Worm (Caenorhabditis elegans) whole organism, L3 larva: Measurements from ENCODE around the gene Y11D7A.8.
"Not testable (repeated sequence)": the region's sequence is repeated elsewhere in the genome, so short reads cannot be mapped to it uniquely, and the experiment has no call there.

ENCODE experiments used
- R02D3.7 ChIP-seq: fragments of 150-350 bp; optimal IDR thresholded peaks from 2 replicates; lab custom pipeline; 2014; ENCODE audit warnings: missing biosample characterization, missing genetic modification characterization
- ZK546.5 ChIP-seq: sonication (generic microtip); optimal IDR thresholded peaks from 2 replicates; lab custom pipeline; 2017; ENCODE audit warnings: missing biosample characterization, missing genetic modification characterization
- aly-2 ChIP-seq: fragments of 150-350 bp; optimal IDR thresholded peaks from 2 replicates; lab custom pipeline; 2014; ENCODE audit warnings: missing biosample characterization, missing genetic modification characterization
- ceh-16 ChIP-seq: sonication (generic microtip); optimal IDR thresholded peaks from 2 replicates; lab custom pipeline; 2017; ENCODE audit warnings: missing biosample characterization, missing genetic modification characterization
- ceh-28 ChIP-seq: fragments of 150-350 bp; optimal IDR thresholded peaks from 2 replicates; lab custom pipeline; 2014; ENCODE audit warnings: missing biosample characterization, missing genetic modification reagents, missing genetic modification characterization
- ceh-9 ChIP-seq: sonication (generic microtip); optimal IDR thresholded peaks from 2 replicates; lab custom pipeline; 2018; ENCODE audit warnings: missing biosample characterization, missing genetic modification characterization
- daf-12 ChIP-seq: fragments of 150-350 bp; optimal IDR thresholded peaks from 2 replicates; lab custom pipeline; 2014; ENCODE audit warnings: missing biosample characterization, missing genetic modification reagents, missing genetic modification characterization
- egl-27 ChIP-seq: sonication (generic microtip); optimal IDR thresholded peaks from 4 replicates; lab custom pipeline; 2017; ENCODE audit warnings: missing biosample characterization, missing genetic modification reagents, missing genetic modification characterization
- egl-5 ChIP-seq: fragments of 150-350 bp; optimal IDR thresholded peaks from 2 replicates; lab custom pipeline; 2017; ENCODE audit warnings: missing biosample characterization, missing genetic modification reagents, missing genetic modification characterization, inconsistent platforms
- elt-1 ChIP-seq: fragments of 150-350 bp; optimal IDR thresholded peaks from 2 replicates; lab custom pipeline; 2014; ENCODE audit warnings: missing biosample characterization, missing genetic modification characterization
- elt-3 ChIP-seq, 3 experiments: fragments of 150-350 bp in 1 of 3; sonication (generic microtip) in 2 of 3; optimal IDR thresholded peaks; 2 replicates in 2 of 3; 4 replicates in 1 of 3; lab custom pipeline; 2014 to 2017; ENCODE audit warnings: missing biosample characterization in 3 of 3, missing genetic modification characterization in 3 of 3
- eor-1 ChIP-seq, 2 experiments: fragments of 150-350 bp; optimal IDR thresholded peaks; 2 replicates each; lab custom pipeline; 2014 to 2018; ENCODE audit warnings: missing biosample characterization in 2 of 2, missing genetic modification characterization in 2 of 2
- fkh-10 ChIP-seq: sonication (generic microtip); optimal IDR thresholded peaks from 2 replicates; lab custom pipeline; 2017; ENCODE audit warnings: missing biosample characterization, missing genetic modification reagents, missing genetic modification characterization
- hmg-11 ChIP-seq: sonication (generic microtip); optimal IDR thresholded peaks from 2 replicates; lab custom pipeline; 2016; ENCODE audit warnings: missing genetic modification characterization, missing compliant biosample characterization
- jun-1 ChIP-seq: fragments of 150-350 bp; optimal IDR thresholded peaks from 2 replicates; lab custom pipeline; 2014; ENCODE audit warnings: missing biosample characterization, missing genetic modification reagents, missing genetic modification characterization
- lin-15B ChIP-seq: fragments of 150-350 bp; optimal IDR thresholded peaks from 2 replicates; lab custom pipeline; 2014; ENCODE audit warnings: missing biosample characterization, missing genetic modification characterization
- lin-39 ChIP-seq: fragments of 150-350 bp; optimal IDR thresholded peaks from 2 replicates; lab custom pipeline; 2018; ENCODE audit warnings: missing biosample characterization, missing genetic modification reagents, missing genetic modification characterization
- mml-1 ChIP-seq: fragments of 150-350 bp; sonication (generic microtip); optimal IDR thresholded peaks from 3 replicates; lab custom pipeline; 2014; ENCODE audit warnings: missing biosample characterization, missing genetic modification characterization
- nhr-11 ChIP-seq: fragments of 150-350 bp; optimal IDR thresholded peaks from 2 replicates; lab custom pipeline; 2014; ENCODE audit warnings: missing biosample characterization, missing genetic modification characterization
- nhr-23 ChIP-seq: fragments of 150-350 bp; optimal IDR thresholded peaks from 2 replicates; lab custom pipeline; 2014; ENCODE audit warnings: missing biosample characterization, missing genetic modification reagents, missing genetic modification characterization
- nhr-25 ChIP-seq: sonication (generic microtip); optimal IDR thresholded peaks from 2 replicates; lab custom pipeline; 2017; ENCODE audit warnings: missing biosample characterization, missing genetic modification characterization
- nhr-28 ChIP-seq: fragments of 150-350 bp; optimal IDR thresholded peaks from 2 replicates; lab custom pipeline; 2014; ENCODE audit warnings: missing biosample characterization, missing genetic modification characterization
- nhr-43 ChIP-seq: sonication (generic microtip); optimal IDR thresholded peaks from 2 replicates; lab custom pipeline; 2016; ENCODE audit warnings: mild to moderate bottlenecking, missing genetic modification characterization, missing compliant biosample characterization; ENCODE audit not compliant: poor library complexity, severe bottlenecking
- nhr-67 ChIP-seq: fragments of 150-350 bp; optimal IDR thresholded peaks from 2 replicates; lab custom pipeline; 2014; ENCODE audit warnings: missing biosample characterization, missing genetic modification characterization
- nhr-76 ChIP-seq: fragments of 150-350 bp; sonication (generic microtip); optimal IDR thresholded peaks from 5 replicates; lab custom pipeline; 2014; ENCODE audit warnings: missing biosample characterization, missing genetic modification characterization
- pqm-1 ChIP-seq: fragments of 150-350 bp; optimal IDR thresholded peaks from 2 replicates; lab custom pipeline; 2017; ENCODE audit warnings: missing biosample characterization, missing genetic modification characterization, inconsistent platforms
- sea-2 ChIP-seq: fragments of 150-350 bp; sonication (generic microtip); optimal IDR thresholded peaks from 4 replicates; lab custom pipeline; 2014; ENCODE audit warnings: missing biosample characterization, missing genetic modification reagents, missing genetic modification characterization
- unc-62 ChIP-seq: fragments of 150-350 bp; sonication (generic microtip); optimal IDR thresholded peaks from 4 replicates; lab custom pipeline; 2014; ENCODE audit warnings: missing biosample characterization, missing genetic modification reagents, missing genetic modification characterization
- ztf-11 ChIP-seq: fragments of 150-350 bp; optimal IDR thresholded peaks from 2 replicates; lab custom pipeline; 2014; ENCODE audit warnings: missing biosample characterization, missing genetic modification characterization
- ztf-4 ChIP-seq: fragments of 150-350 bp; optimal IDR thresholded peaks from 2 replicates; lab custom pipeline; 2014; ENCODE audit warnings: missing biosample characterization, missing genetic modification characterization

Y11D7A.8 gene

DNA sequence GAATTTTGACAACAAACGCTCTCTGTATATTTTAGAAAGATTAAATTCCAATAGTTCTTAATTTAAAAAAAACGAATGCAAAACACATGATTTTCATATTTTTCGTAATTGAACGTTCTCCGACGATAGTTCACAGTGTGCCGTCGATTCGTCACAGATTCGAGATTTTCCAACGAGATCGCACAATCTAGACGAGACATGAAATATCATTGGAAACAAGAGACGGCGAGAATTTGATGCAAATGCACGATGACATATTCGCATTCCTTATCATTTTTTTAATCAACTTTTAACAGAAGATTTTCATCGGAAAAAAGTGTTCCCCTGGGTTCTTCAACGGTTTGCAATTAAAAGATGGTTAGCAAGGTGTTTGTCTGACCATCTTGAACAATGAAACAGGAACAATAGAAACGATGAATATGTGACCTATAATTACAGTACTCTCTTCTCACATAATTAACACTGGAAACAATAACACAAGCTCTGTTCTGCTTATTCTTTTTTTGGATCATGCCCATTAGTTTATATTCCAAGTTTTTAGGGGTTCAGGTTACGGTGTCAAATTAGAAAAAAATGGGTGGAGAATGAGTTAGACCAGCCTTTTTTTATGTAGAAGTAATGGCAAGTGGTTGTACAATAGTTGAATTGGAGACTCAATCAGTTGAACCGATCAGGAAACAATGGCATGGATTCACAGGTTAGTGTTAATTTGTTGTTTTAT, 18.6 kb upstream of the Y11D7A.8 start, which contains the start of gene Y11D7A.3:
TSS of gene Y11D7A.3 (plus strand) at position 671 of the 721 bp plus-strand sequence.
- TF ChIP-seq nhr-43 (tag; lab: Kevin White, UChicago), result peak; percentile 31
- TF ChIP-seq egl-5 (tag; lab: Kevin White, UChicago), result no peak
- peak; percentile 77 for TF ChIP-seq elt-1 (tag; lab: Kevin White, UChicago)
- peak; percentile 43 for TF ChIP-seq nhr-23 (tag; lab: Kevin White, UChicago)

DNA sequence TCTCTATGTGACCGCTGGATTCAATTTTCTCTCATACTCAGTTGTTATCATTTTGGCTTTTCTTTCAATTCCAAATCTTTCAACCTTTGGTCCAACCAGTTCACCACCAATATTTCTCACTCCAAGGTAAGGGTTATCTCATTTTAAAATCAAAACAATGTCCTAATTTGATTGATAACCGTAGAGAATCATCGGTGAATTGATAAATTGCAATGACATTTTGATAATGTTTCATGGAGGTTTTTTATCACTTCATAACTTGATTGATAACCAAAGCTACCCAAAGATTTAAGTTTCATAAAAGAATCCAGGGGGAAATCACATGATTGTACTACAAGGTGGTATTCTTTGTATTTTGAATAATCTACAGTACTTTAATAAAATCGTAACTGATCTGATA, 12.0 kb upstream of the Y11D7A.8 start:
- TF ChIP-seq unc-62 (GFP tag; lab: Kevin White, UChicago) (no peak), elt-3 (tag; optimal IDR thresholded peaks at IDR 0.05; lab: Kevin White, UChicago) (peak in 1 of 3 experiments; percentile 63)

DNA sequence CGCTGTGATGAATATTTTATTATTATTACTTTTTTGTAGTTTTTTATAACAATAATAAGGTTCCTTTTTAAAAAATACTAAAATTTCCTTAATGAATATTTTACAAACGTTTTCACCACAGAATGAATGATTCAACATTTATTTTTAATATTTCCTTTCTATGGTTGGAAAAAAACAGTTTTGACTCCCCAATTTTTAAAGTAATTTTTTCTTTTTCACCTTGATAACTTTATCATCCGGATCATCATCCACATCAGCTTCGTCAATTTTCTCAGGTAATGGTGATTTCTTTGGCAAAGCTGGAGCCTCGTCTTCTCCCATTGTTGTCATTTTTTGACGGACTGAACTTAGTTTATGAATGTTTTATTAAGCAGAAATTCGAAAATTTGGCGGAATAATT, 7.5 kb upstream of the Y11D7A.8 start, which contains the start of gene rab-28:
TSS of gene rab-28 (minus strand) at position 343 of the 400 bp plus-strand sequence.
- TF ChIP-seq ceh-28 (no peak), nhr-11 (tag; lab: Kevin White, UChicago) (no peak), unc-62 (GFP tag; lab: Kevin White, UChicago) (no peak), ztf-4 (tag; lab: Kevin White, UChicago) (no peak), nhr-23 (tag; lab: Kevin White, UChicago) (no peak), fkh-10 (GFP tag; lab: Kevin White, UChicago) (no peak), mml-1 (no peak), ceh-16 (tag; lab: Kevin White, UChicago) (no peak), jun-1 (tag; lab: Kevin White, UChicago) (no peak), eor-1 (tag; optimal IDR thresholded peaks at IDR 0.05; lab: Kevin White, UChicago) (no peak), ceh-9 (no peak), egl-27 (no peak), egl-5 (tag; lab: Kevin White, UChicago) (no peak), nhr-25 (tag; lab: Kevin White, UChicago) (no peak), sea-2 (GFP tag; lab: Kevin White, UChicago) (no peak), aly-2 (no peak)

DNA sequence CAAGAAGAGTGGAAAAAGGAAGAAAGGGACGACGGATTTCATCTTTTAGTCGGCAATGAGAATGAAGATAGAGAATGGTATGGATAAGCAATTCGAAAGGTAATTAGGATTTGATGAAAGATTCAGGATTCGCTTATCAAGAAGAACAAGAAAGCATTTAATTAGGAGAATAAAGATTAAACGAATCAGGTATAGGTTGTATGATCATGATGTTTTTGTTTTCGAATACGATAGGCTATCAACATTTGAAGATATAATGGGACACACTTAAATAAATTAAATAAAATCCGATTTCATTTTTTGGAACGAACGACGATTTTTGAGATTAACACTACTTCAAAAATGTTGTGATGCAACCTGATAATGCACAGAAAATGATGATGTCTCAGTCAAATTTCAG, 5.8 kb upstream of the Y11D7A.8 start, which contains the start of gene Y11D7A.5:
TSS of gene Y11D7A.5 (minus strand) at position 101 of the 400 bp plus-strand sequence.
- TF ChIP-seq egl-27 (no peak), daf-12 (no peak), sea-2 (GFP tag; lab: Kevin White, UChicago) (no peak), unc-62 (GFP tag; lab: Kevin White, UChicago) (no peak), nhr-67 (tag; lab: Kevin White, UChicago) (no peak), ZK546.5 (no peak), ztf-11 (tag; lab: Kevin White, UChicago) (no peak), ceh-28 (no peak), nhr-28 (tag; lab: Kevin White, UChicago) (no peak), elt-3 (tag; optimal IDR thresholded peaks at IDR 0.05; lab: Kevin White, UChicago) (no peak), nhr-23 (tag; lab: Kevin White, UChicago) (no peak), nhr-76 (no peak), ztf-4 (tag; lab: Kevin White, UChicago) (no peak), lin-15B (tag; lab: Kevin White, UChicago) (no peak), aly-2 (no peak)

DNA sequence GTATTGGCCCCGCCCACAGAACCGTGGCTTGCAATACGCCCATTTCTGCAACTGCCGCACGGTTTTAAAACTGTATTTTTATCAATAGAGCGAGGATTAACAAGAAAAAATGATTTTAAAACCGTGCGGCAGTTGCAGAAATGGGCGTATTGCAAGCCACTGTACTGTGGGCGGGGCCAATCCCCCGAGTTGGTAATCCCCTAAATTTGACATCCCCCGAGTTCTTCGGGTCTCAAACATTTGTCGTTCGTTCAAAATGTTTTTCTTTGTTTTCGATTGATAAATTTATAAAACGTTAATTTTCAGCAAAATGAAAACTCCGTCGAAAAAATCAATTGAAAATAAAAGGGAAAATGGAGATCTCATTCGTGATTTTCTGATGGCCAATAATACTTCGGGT, 2.0 kb upstream of the Y11D7A.8 start, which contains the start of gene Y11D7A.7:
TSS of gene Y11D7A.7 (plus strand) at position 301 of the 400 bp plus-strand sequence.
- TF ChIP-seq pqm-1 (tag; lab: Kevin White, UChicago); hmg-11; lin-39 (tag; lab: Kevin White, UChicago): not testable (repeated sequence)

DNA sequence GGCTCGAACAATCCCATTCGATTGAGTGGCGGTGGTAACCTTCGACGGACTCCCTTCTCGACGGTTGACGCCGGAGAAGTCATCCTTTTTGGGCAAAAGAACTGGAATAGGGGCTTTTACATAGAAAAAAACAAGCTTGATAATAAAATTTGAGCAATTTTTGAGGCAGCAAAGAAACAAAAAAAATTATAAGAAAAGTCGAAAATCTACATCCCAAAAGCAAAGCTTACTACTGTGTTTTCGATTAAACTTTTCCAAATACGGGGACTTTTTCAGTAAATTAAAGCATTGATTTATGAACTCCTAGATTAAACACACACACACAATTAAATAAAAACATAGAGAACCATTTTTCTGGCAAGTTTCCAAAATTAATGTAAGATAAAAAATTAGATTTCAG, 4.8 kb downstream of the Y11D7A.8 start, which contains the start of gene Y11D7A.9:
TSS of gene Y11D7A.9 (minus strand) at position 101 of the 400 bp plus-strand sequence.
- TF ChIP-seq nhr-23 (tag; lab: Kevin White, UChicago) (no peak), lin-39 (tag; lab: Kevin White, UChicago) (no peak), hmg-11 (no peak), R02D3.7 (tag; lab: Kevin White, UChicago) (no peak), elt-3 (tag; optimal IDR thresholded peaks at IDR 0.05; lab: Kevin White, UChicago) (no peak), fkh-10 (GFP tag; lab: Kevin White, UChicago) (no peak), nhr-43 (tag; lab: Kevin White, UChicago) (no peak)
